Fruit fly (Drosophila melanogaster) ovary, adult (tissue): ENCODE results near the gene Strump.

ENCODE experiments used
- CG17801 ChIP-seq: fragments of 200-800 bp; optimal IDR thresholded peaks from 2 replicates; lab custom pipeline; 2019; ENCODE audit warnings: missing biosample characterization, mild to moderate bottlenecking, missing genetic modification characterization, moderate library complexity; ENCODE audit not compliant: partially characterized antibody

Strump gene

dm6 chr3L:16121791-16122190 lies at the start of gene Strump:
Strump (plus strand) TSS chr3L:16122002.
- peak; percentile 8 for TF ChIP-seq CG17801 (GFP tag; lab: Kevin White, UChicago)

dm6 chr3L:16082251-16082650 lies 39.6 kb upstream of the Strump start, which contains the start of gene CG33258:
CG33258 (plus strand) TSS chr3L:16082551.
- no peak for TF ChIP-seq CG17801 (GFP tag; lab: Kevin White, UChicago)

dm6 chr3L:16083693-16084092 lies 38.1 kb upstream of the Strump start, which contains the start of gene CG13075:
CG13075 (plus strand) TSS chr3L:16083993.
- TF ChIP-seq CG17801 (GFP tag; lab: Kevin White, UChicago): no peak

dm6 chr3L:16087323-16087816 lies 34.4 kb upstream of the Strump start, which contains the start of gene Tasp1:
Tasp1 (minus strand) TSS chr3L:16087525.
- peak; percentile 57 for TF ChIP-seq CG17801 (GFP tag; lab: Kevin White, UChicago)

dm6 chr3L:16090330-16090803 lies 31.4 kb upstream of the Strump start, which contains the start of the genes CG5235 and ClC-c:
CG5235 (minus strand) TSS chr3L:16090392.
ClC-c (plus strand) TSS chr3L:16090454.
- peak; percentile 28 for TF ChIP-seq CG17801 (GFP tag; lab: Kevin White, UChicago)

- TF ChIP-seq CG17801 (GFP tag; lab: Kevin White, UChicago): no peak
Observed at dm6 chr3L:16097393-16097884, 24.4 kb upstream of the Strump start, which contains the start of the genes CG13074 and ATPsynbetaL. CG13074 (minus strand) TSS chr3L:16097493. ATPsynbetaL (plus strand) TSS chr3L:16097834.

- no peak for TF ChIP-seq CG17801 (GFP tag; lab: Kevin White, UChicago)
Observed at dm6 chr3L:16100059-16100458, 21.7 kb upstream of the Strump start, which contains the start of gene IleRS-m. IleRS-m (plus strand) TSS chr3L:16100280.

- peak; percentile 73 for TF ChIP-seq CG17801 (GFP tag; lab: Kevin White, UChicago)
Observed at dm6 chr3L:16105528-16105927, 16.3 kb upstream of the Strump start, which contains the start of the genes IntS9 and CG43295. IntS9 (minus strand) TSS chr3L:16105627. CG43295 (plus strand) TSS chr3L:16105852.

dm6 chr3L:16112069-16112820 lies 9.6 kb upstream of the Strump start, which contains the start of gene Zn72D:
Zn72D (minus strand) TSS chr3L:16112626.
- TF ChIP-seq CG17801 (GFP tag; lab: Kevin White, UChicago): peak; percentile 69

dm6 chr3L:16113003-16113606 lies 8.7 kb upstream of the Strump start, which contains the start of gene Taf4:
Taf4 (plus strand) TSS chr3L:16113212.
- TF ChIP-seq CG17801 (GFP tag; lab: Kevin White, UChicago): no peak

dm6 chr3L:16113607-16114337 lies 8.0 kb upstream of the Strump start:
- peak; percentile 84 for TF ChIP-seq CG17801 (GFP tag; lab: Kevin White, UChicago)

- TF ChIP-seq CG17801 (GFP tag; lab: Kevin White, UChicago): peak; percentile 89
Observed at dm6 chr3L:16128481-16128972, 6.7 kb downstream of the Strump start, which contains the start of gene Pgm1. Pgm1 (minus strand) TSS chr3L:16128531.

- TF ChIP-seq CG17801 (GFP tag; lab: Kevin White, UChicago): no peak
Observed at dm6 chr3L:16128973-16129745, 7.4 kb downstream of the Strump start, which contains the start of gene SsRbeta. SsRbeta (plus strand) TSS chr3L:16129617.
